Worm (Caenorhabditis elegans) whole organism, late embryonic: ENCODE results near the gene aipr-1.

ENCODE experiments used
- ceh-14 ChIP-seq: sonication (generic microtip); optimal IDR thresholded peaks from 2 replicates; lab custom pipeline; 2016; ENCODE audit warnings: missing genotype, missing genetic modification characterization, missing compliant biosample characterization
- ceh-48 ChIP-seq: sonication (generic microtip); optimal IDR thresholded peaks from 2 replicates; lab custom pipeline; 2016; ENCODE audit warnings: missing genetic modification characterization, inconsistent platforms, missing compliant biosample characterization
- ceh-6 ChIP-seq: fragments of 200-800 bp; sonication (Bioruptor generic); optimal IDR thresholded peaks from 2 replicates; lab custom pipeline; 2018; ENCODE audit warnings: mild to moderate bottlenecking, missing genetic modification characterization, missing compliant biosample characterization
- dve-1 ChIP-seq: sonication (generic microtip); optimal IDR thresholded peaks from 2 replicates; lab custom pipeline; 2017; ENCODE audit warnings: antibody characterized with exemption, mild to moderate bottlenecking, missing genetic modification characterization, missing compliant biosample characterization

ce11 chrII:6591000-6591399 is 3.1 kb downstream of the aipr-1 start:
- TF ChIP-seq ceh-14 (tag; lab: Kevin White, UChicago) (no peak), ceh-48 (tag; lab: Kevin White, UChicago) (no peak), dve-1 (tag; lab: Kevin White, UChicago) (no peak), ceh-6 (GFP tag; lab: Kevin White, UChicago) (no peak)
